Worm (Caenorhabditis elegans): ENCODE data around the gene ttr-38.

The ttr-38 gene

DNA sequence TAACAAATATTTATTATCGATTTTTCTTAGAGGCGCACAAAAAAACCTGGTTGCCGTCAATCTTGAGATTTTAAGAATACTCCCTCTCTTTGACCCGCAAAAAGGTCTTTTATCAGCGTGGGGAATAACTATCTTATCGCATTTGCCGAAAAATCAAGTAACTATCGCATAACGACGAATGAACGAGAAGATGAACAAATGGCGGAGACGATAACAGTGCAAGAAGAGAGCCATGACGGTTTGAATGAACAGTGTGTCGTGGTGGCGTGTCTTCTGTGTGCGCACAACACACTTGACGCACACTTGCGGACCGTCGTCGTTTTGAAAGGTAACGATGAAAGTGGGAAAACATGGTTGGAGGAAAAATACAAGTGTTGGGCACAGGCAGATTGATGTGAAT, 42.4 kb downstream of the ttr-38 start:
- TF ChIP-seq skn-1 (tag; optimal IDR thresholded peaks at IDR 0.05), result no peak
- TF ChIP-seq sptf-1 (tag; optimal IDR thresholded peaks at IDR 0.05), result no peak
- TF ChIP-seq hlh-4 (tag; optimal IDR thresholded peaks at IDR 0.05), result no peak
- peak in 1 of 3 experiments; percentile 39 for TF ChIP-seq ceh-82 (tag; optimal IDR thresholded peaks at IDR 0.05)
- TF ChIP-seq rnt-1 (tag; optimal IDR thresholded peaks at IDR 0.05), result peak; percentile 14
- TF ChIP-seq elt-2 (tag; optimal IDR thresholded peaks at IDR 0.05), result peak; percentile 75
- TF ChIP-seq unc-86 (tag; optimal IDR thresholded peaks at IDR 0.05), result no peak
- no peak for TF ChIP-seq sup-37 (GFP tag; optimal IDR thresholded peaks at IDR 0.05)
- peak; percentile 20 for TF ChIP-seq C16A3.4 (tag; optimal IDR thresholded peaks at IDR 0.05)
- peak; percentile 29 for TF ChIP-seq blmp-1 (tag; optimal IDR thresholded peaks at IDR 0.05)
- TF ChIP-seq nhr-71 (tag; optimal IDR thresholded peaks at IDR 0.05), result peak; percentile 39
- peak; percentile 34 for TF ChIP-seq nhr-90 (tag; optimal IDR thresholded peaks at IDR 0.05; ENCODE audit: poor library complexity)
- peak; percentile 48 for TF ChIP-seq snu-23 (GFP tag; optimal IDR thresholded peaks at IDR 0.05)
- TF ChIP-seq nhr-47 (tag; optimal IDR thresholded peaks at IDR 0.05), result no peak
- TF ChIP-seq ceh-8 (GFP tag; optimal IDR thresholded peaks at IDR 0.05), result no peak
- no peak for TF ChIP-seq pqm-1 (tag; optimal IDR thresholded peaks at IDR 0.05)
- TF ChIP-seq F16B12.6 (tag; optimal IDR thresholded peaks at IDR 0.05), result peak; percentile 81
- peak; percentile 1 for TF ChIP-seq xbp-1 (tag; optimal IDR thresholded peaks at IDR 0.05)
- no peak for TF ChIP-seq ces-1 (GFP tag; optimal IDR thresholded peaks at IDR 0.05)
- no peak for TF ChIP-seq hpl-2 (GFP tag; optimal IDR thresholded peaks at IDR 0.05)
- TF ChIP-seq elt-3 (tag; optimal IDR thresholded peaks at IDR 0.05), result peak in 3 of 6 experiments; percentile 4 to 42 (median 14)
- no peak for TF ChIP-seq efl-3 (GFP tag; optimal IDR thresholded peaks at IDR 0.05)
- peak in 1 of 2 experiments; percentile 58 for TF ChIP-seq lin-35 (GFP tag; optimal IDR thresholded peaks at IDR 0.05)
- no peak for TF ChIP-seq tlp-1 (tag; optimal IDR thresholded peaks at IDR 0.05)
- TF ChIP-seq egl-27 (tag; optimal IDR thresholded peaks at IDR 0.05), result no peak
- peak; percentile 27 for TF ChIP-seq jun-1 (tag; optimal IDR thresholded peaks at IDR 0.05)
- TF ChIP-seq nhr-76 (tag; optimal IDR thresholded peaks at IDR 0.05), result no peak
- no peak for TF ChIP-seq lin-39 (tag; optimal IDR thresholded peaks at IDR 0.05)
- TF ChIP-seq nhr-77 (tag; optimal IDR thresholded peaks at IDR 0.05), result no peak
- no peak for TF ChIP-seq snpc-4 (tag; optimal IDR thresholded peaks at IDR 0.05)
- peak in 2 of 3 experiments; percentile 0 to 6 for TF ChIP-seq dpl-1 (GFP tag; optimal IDR thresholded peaks at IDR 0.05)
- no peak for TF ChIP-seq aha-1 (tag; optimal IDR thresholded peaks at IDR 0.05)
- no peak for TF ChIP-seq grh-1 (GFP tag; IDR thresholded peaks at IDR 0.05)
- no peak for TF ChIP-seq irx-1 (tag; optimal IDR thresholded peaks at IDR 0.05)
- TF ChIP-seq fkh-8 (tag; optimal IDR thresholded peaks at IDR 0.05), result no peak
- TF ChIP-seq nhr-20 (tag; optimal IDR thresholded peaks at IDR 0.05), result peak; percentile 28
- TF ChIP-seq mep-1 (tag; optimal IDR thresholded peaks at IDR 0.05), result peak; percentile 29

DNA sequence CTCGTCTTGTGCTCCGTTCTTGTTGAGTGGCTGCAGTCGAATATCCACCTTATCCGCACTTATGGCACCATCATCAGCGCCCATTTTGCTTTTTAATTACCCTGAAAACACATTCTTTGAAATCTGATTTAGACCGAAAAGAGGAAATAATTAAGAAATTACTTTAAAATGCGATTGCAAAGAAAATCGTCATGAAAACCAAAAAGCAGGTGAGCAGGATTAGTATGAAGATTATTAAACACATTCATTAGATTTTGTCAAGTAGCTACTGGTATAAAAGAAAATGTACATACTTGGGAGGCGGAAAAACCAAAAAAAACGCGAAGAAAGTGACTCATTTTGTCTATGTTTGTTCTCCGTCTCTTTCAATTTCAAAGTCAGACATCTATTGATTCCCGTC, 43.5 kb downstream of the ttr-38 start, which contains the start of gene B0416.5:
Gene B0416.5 (minus strand): TSS at position 101 of the 400 bp plus-strand sequence.
- TF ChIP-seq nhr-90 (tag; optimal IDR thresholded peaks at IDR 0.05; ENCODE audit: poor library complexity), result no peak
- no peak for TF ChIP-seq egl-27 (tag; optimal IDR thresholded peaks at IDR 0.05)
- TF ChIP-seq mdl-1 (tag; optimal IDR thresholded peaks at IDR 0.05), result no peak
- TF ChIP-seq mab-9 (GFP tag; IDR thresholded peaks at IDR 0.05), result no peak
- TF ChIP-seq ztf-11 (tag; optimal IDR thresholded peaks at IDR 0.05), result no peak
- TF ChIP-seq tlp-1 (tag; optimal IDR thresholded peaks at IDR 0.05), result no peak
- TF ChIP-seq nhr-19 (GFP tag; conservative IDR thresholded peaks at IDR 0.05), result no peak
- no peak for TF ChIP-seq blmp-1 (tag; optimal IDR thresholded peaks at IDR 0.05)
- TF ChIP-seq nhr-84 (tag; optimal IDR thresholded peaks at IDR 0.05), result no peak
- no peak for TF ChIP-seq aha-1 (tag; optimal IDR thresholded peaks at IDR 0.05)
- no peak for TF ChIP-seq mep-1 (tag; optimal IDR thresholded peaks at IDR 0.05)
- no peak for TF ChIP-seq nhr-77 (tag; optimal IDR thresholded peaks at IDR 0.05)
- no peak for TF ChIP-seq nhr-76 (tag; optimal IDR thresholded peaks at IDR 0.05)
- TF ChIP-seq pag-3 (tag; optimal IDR thresholded peaks at IDR 0.05; ENCODE audit: borderline replicate concordance, insufficient read depth), result no peak
- no peak for TF ChIP-seq ceh-82 (tag; optimal IDR thresholded peaks at IDR 0.05)

All from whole organism, L1 larva.